Fruit fly (Drosophila melanogaster) whole organism, embryonic: Measurements from ENCODE around the gene Tcs4.

ENCODE experiments used
- ATbp ChIP-seq: fragments of 200-800 bp; sonication (Bioruptor generic); optimal IDR thresholded peaks from 2 replicates; lab custom pipeline; 2017; ENCODE audit warnings: missing biosample characterization, mild to moderate bottlenecking, missing genetic modification characterization, missing genetic modification reagents
- Antp ChIP-seq: fragments of 200-800 bp; sonication (Bioruptor generic); optimal IDR thresholded peaks from 3 replicates; lab custom pipeline; 2016; ENCODE audit warnings: missing biosample characterization, missing genetic modification characterization
- Bdp1 ChIP-seq: fragments of 200-800 bp; sonication (Bioruptor generic); optimal IDR thresholded peaks from 3 replicates; lab custom pipeline; 2016; ENCODE audit warnings: missing biosample characterization, missing genetic modification characterization
- CG10979 ChIP-seq: fragments of 200-800 bp; sonication (Bioruptor generic); optimal IDR thresholded peaks from 2 replicates; lab custom pipeline; 2018; ENCODE audit warnings: missing biosample characterization, mild to moderate bottlenecking, missing genetic modification characterization, moderate library complexity
- CG11560 ChIP-seq: fragments of 200-800 bp; sonication (Bioruptor generic); IDR thresholded peaks from 3 replicates; pipeline ENCODE4 v1.3.6; 2022; ENCODE audit warnings: missing biosample characterization, missing genetic modification characterization
- CG12236 ChIP-seq: fragments of 200-800 bp; sonication (Bioruptor generic); optimal IDR thresholded peaks from 2 replicates; lab custom pipeline; 2016; ENCODE audit warnings: missing biosample characterization, missing genetic modification characterization
- CG13123 ChIP-seq: fragments of 200-800 bp; sonication (Bioruptor generic); optimal IDR thresholded peaks from 2 replicates; lab custom pipeline; 2016; ENCODE audit warnings: missing biosample characterization, missing genetic modification characterization
- CG14860 ChIP-seq: fragments of 200-800 bp; sonication (Bioruptor generic); IDR thresholded peaks from 3 replicates; pipeline ENCODE4 v1.3.6; 2022; ENCODE audit warnings: missing biosample characterization, missing genetic modification characterization; ENCODE audit not compliant: partially characterized antibody
- CG1647 ChIP-seq: fragments of 200-800 bp; sonication (Bioruptor generic); optimal IDR thresholded peaks from 3 replicates; lab custom pipeline; 2016; ENCODE audit warnings: missing biosample characterization, missing genetic modification characterization
- CG17359 ChIP-seq: fragments of 200-800 bp; sonication (Bioruptor generic); optimal IDR thresholded peaks from 3 replicates; lab custom pipeline; 2018; ENCODE audit warnings: missing biosample characterization, mild to moderate bottlenecking, missing genetic modification characterization, moderate library complexity
- CG17829 ChIP-seq: fragments of 200-800 bp; optimal IDR thresholded peaks from 2 replicates; lab custom pipeline; 2019; ENCODE audit warnings: missing biosample characterization, mild to moderate bottlenecking, missing genetic modification characterization, moderate library complexity
- CG18262 ChIP-seq: fragments of 200-800 bp; optimal IDR thresholded peaks from 3 replicates; lab custom pipeline; 2019; ENCODE audit warnings: missing biosample characterization, mild to moderate bottlenecking, missing genetic modification characterization, moderate library complexity
- CG32532 ChIP-seq: fragments of 200-800 bp; sonication (Bioruptor generic); IDR thresholded peaks from 2 replicates; pipeline ENCODE4 v1.3.6; 2022; ENCODE audit warnings: missing biosample characterization, missing genetic modification characterization
- CG34224 ChIP-seq: fragments of 200-800 bp; sonication (Bioruptor generic); IDR thresholded peaks from 3 replicates; pipeline ENCODE4 v1.3.6; 2022; ENCODE audit warnings: missing biosample characterization, missing genetic modification characterization; ENCODE audit not compliant: partially characterized antibody
- CG7963 ChIP-seq: fragments of 200-800 bp; sonication (Bioruptor generic); IDR thresholded peaks from 3 replicates; pipeline ENCODE4 v1.3.6; 2022; ENCODE audit warnings: missing biosample characterization, missing genetic modification characterization; ENCODE audit not compliant: partially characterized antibody
- Camta ChIP-seq: fragments of 200-800 bp; sonication (Bioruptor generic); optimal IDR thresholded peaks from 2 replicates; lab custom pipeline; 2016; ENCODE audit warnings: missing biosample characterization, missing genetic modification characterization
- Dek ChIP-seq: fragments of 200-800 bp; sonication (Bioruptor generic); optimal IDR thresholded peaks from 3 replicates; lab custom pipeline; 2019; ENCODE audit warnings: missing biosample characterization, mild to moderate bottlenecking, missing genetic modification characterization, moderate library complexity
- Dip3 ChIP-seq: fragments of 200-800 bp; sonication (Bioruptor generic); optimal IDR thresholded peaks from 3 replicates; lab custom pipeline; 2016; ENCODE audit warnings: missing biosample characterization, missing genetic modification characterization
- Gug ChIP-seq: fragments of 200-800 bp; sonication (Bioruptor generic); IDR thresholded peaks from 4 replicates; pipeline ENCODE4 v1.3.6; 2022; ENCODE audit warnings: missing biosample characterization, missing genetic modification characterization
- H15 ChIP-seq: fragments of 200-800 bp; sonication (Bioruptor generic); IDR thresholded peaks from 3 replicates; pipeline ENCODE4 v1.3.6; 2022; ENCODE audit warnings: missing biosample characterization, missing genetic modification characterization
- HmgZ ChIP-seq: fragments of 200-800 bp; sonication (Bioruptor generic); optimal IDR thresholded peaks from 2 replicates; lab custom pipeline; 2018; ENCODE audit warnings: missing biosample characterization, mild to moderate bottlenecking, missing genetic modification characterization
- Jarid2 ChIP-seq: fragments of 200-800 bp; sonication (Bioruptor generic); optimal IDR thresholded peaks from 3 replicates; lab custom pipeline; 2017; ENCODE audit warnings: mild to moderate bottlenecking, missing biosample characterization, missing genetic modification reagents, missing genetic modification characterization
- Myb ChIP-seq: fragments of 200-800 bp; sonication (Bioruptor generic); optimal IDR thresholded peaks from 2 replicates; lab custom pipeline; 2016; ENCODE audit warnings: missing biosample characterization, missing genetic modification characterization
- NC2α ChIP-seq: fragments of 200-800 bp; sonication (Bioruptor generic); optimal IDR thresholded peaks from 2 replicates; lab custom pipeline; 2016; ENCODE audit warnings: missing biosample characterization, missing genetic modification characterization
- YL-1 ChIP-seq: fragments of 200-800 bp; sonication (Bioruptor generic); optimal IDR thresholded peaks from 3 replicates; lab custom pipeline; 2017; ENCODE audit warnings: missing biosample characterization, mild to moderate bottlenecking, missing genetic modification characterization
- ato ChIP-seq: fragments of 200-800 bp; sonication (Bioruptor generic); IDR thresholded peaks from 2 replicates; pipeline ENCODE4 v1.3.6; 2022; ENCODE audit warnings: missing biosample characterization, missing genetic modification characterization; ENCODE audit not compliant: partially characterized antibody
- dmrt11E ChIP-seq: fragments of 200-800 bp; sonication (Bioruptor generic); optimal IDR thresholded peaks from 3 replicates; lab custom pipeline; 2018; ENCODE audit warnings: missing biosample characterization, mild to moderate bottlenecking, missing genetic modification characterization, moderate library complexity
- gce ChIP-seq: fragments of 200-800 bp; sonication (Bioruptor generic); IDR thresholded peaks from 3 replicates; pipeline ENCODE4 v1.3.6; 2022; ENCODE audit warnings: missing biosample characterization, missing genetic modification characterization
- gsb ChIP-seq: fragments of 200-800 bp; sonication (Bioruptor generic); IDR thresholded peaks from 2 replicates; pipeline ENCODE4 v1.3.6; 2022; ENCODE audit warnings: missing biosample characterization, missing genetic modification characterization
- jigr1 ChIP-seq: fragments of 200-800 bp; sonication (Bioruptor generic); IDR thresholded peaks from 3 replicates; pipeline ENCODE4 v1.3.6; 2022; ENCODE audit warnings: missing biosample characterization, missing genetic modification characterization
- kah ChIP-seq: fragments of 200-800 bp; sonication (Bioruptor generic); optimal IDR thresholded peaks from 2 replicates; lab custom pipeline; 2018; ENCODE audit warnings: missing biosample characterization, mild to moderate bottlenecking, missing genetic modification characterization
- lilli ChIP-seq: fragments of 200-800 bp; sonication (Bioruptor generic); optimal IDR thresholded peaks from 3 replicates; lab custom pipeline; 2016; ENCODE audit warnings: missing biosample characterization, missing genetic modification characterization
- lov ChIP-seq, 2 experiments: fragments of 200-800 bp in 1 of 2; fragments of >200 bp in 1 of 2; sonication (Bioruptor generic) in 1 of 2; IDR thresholded peaks in 1 of 2; optimal IDR thresholded peaks in 1 of 2; 2 replicates in 1 of 2; 3 replicates in 1 of 2; pipeline versions ENCODE4 v1.3.6 to Lab custom; 2017 to 2022; ENCODE audit warnings: missing biosample characterization in 1 of 2, missing genetic modification characterization in 1 of 2
- otp ChIP-seq: fragments of 200-800 bp; sonication (Bioruptor generic); IDR thresholded peaks from 3 replicates; pipeline ENCODE4, ENCODE4 v1.3.6; 2022; ENCODE audit warnings: missing biosample characterization, missing genetic modification characterization
- pan ChIP-seq, 4 experiments: fragments of >200 bp in 3 of 4; fragments of 200-800 bp in 1 of 4; sonication (Bioruptor generic) in 1 of 4; optimal IDR thresholded peaks in 3 of 4; IDR thresholded peaks in 1 of 4; 2 replicates each; pipeline versions ENCODE4 v1.3.6 to Lab custom; 2017 to 2022; ENCODE audit warnings: missing biosample characterization in 2 of 4, missing genetic modification characterization in 2 of 4, mixed read lengths in 1 of 4
- prd ChIP-seq, 3 experiments: fragments of >200 bp in 2 of 3; fragments of 200-800 bp in 1 of 3; sonication (Bioruptor generic) in 1 of 3; optimal IDR thresholded peaks in 2 of 3; IDR thresholded peaks in 1 of 3; 2 replicates in 2 of 3; 3 replicates in 1 of 3; pipeline versions ENCODE4 v1.3.6 to Lab custom; 2017 to 2022; ENCODE audit warnings: missing biosample characterization in 1 of 3, missing genetic modification characterization in 1 of 3
- pum ChIP-seq: fragments of 200-800 bp; sonication (Bioruptor generic); optimal IDR thresholded peaks from 2 replicates; lab custom pipeline; 2016; ENCODE audit warnings: missing biosample characterization, missing genetic modification characterization
- pzg ChIP-seq: fragments of 200-800 bp; sonication (Bioruptor generic); optimal IDR thresholded peaks from 3 replicates; lab custom pipeline; 2018; ENCODE audit warnings: missing biosample characterization, mild to moderate bottlenecking, missing genetic modification characterization, moderate library complexity
- sc ChIP-seq, 3 experiments: fragments of >200 bp in 2 of 3; fragments of 200-800 bp in 1 of 3; sonication (Bioruptor generic) in 1 of 3; optimal IDR thresholded peaks; 2 replicates in 2 of 3; 3 replicates in 1 of 3; lab custom pipeline; 2017; ENCODE audit warnings: mild to moderate bottlenecking in 1 of 3, missing biosample characterization in 1 of 3, missing genetic modification characterization in 1 of 3, missing genetic modification reagents in 1 of 3
- sens-2 ChIP-seq: fragments of 200-800 bp; sonication (Bioruptor generic); IDR thresholded peaks from 2 replicates; pipeline ENCODE4 v1.3.6; 2022; ENCODE audit warnings: missing biosample characterization, missing genetic modification characterization
- sim ChIP-seq: fragments of 200-800 bp; sonication (Bioruptor generic); IDR thresholded peaks from 2 replicates; pipeline ENCODE4 v1.3.6; 2022; ENCODE audit warnings: missing biosample characterization, missing genetic modification characterization
- slou ChIP-seq: fragments of 200-800 bp; sonication (Bioruptor generic); optimal IDR thresholded peaks from 3 replicates; lab custom pipeline; 2016; ENCODE audit warnings: missing biosample characterization, missing genetic modification characterization
- stwl ChIP-seq: fragments of 200-800 bp; sonication (Bioruptor generic); optimal IDR thresholded peaks from 3 replicates; lab custom pipeline; 2018; ENCODE audit warnings: missing biosample characterization, mild to moderate bottlenecking, missing genetic modification characterization, moderate library complexity
- tio ChIP-seq: fragments of 200-800 bp; sonication (Bioruptor generic); optimal IDR thresholded peaks from 2 replicates; lab custom pipeline; 2017; ENCODE audit warnings: missing biosample characterization, missing genetic modification characterization, inconsistent platforms
- twi ChIP-seq: fragments of 200-800 bp; optimal IDR thresholded peaks from 2 replicates; lab custom pipeline; 2019; ENCODE audit warnings: missing biosample characterization, mild to moderate bottlenecking, missing genetic modification characterization, moderate library complexity
- usp ChIP-seq: fragments of >200 bp; optimal IDR thresholded peaks from 2 replicates; lab custom pipeline; 2017; ENCODE audit warnings: missing biosample characterization, missing genetic modification characterization
- wdn ChIP-seq: fragments of 200-800 bp; sonication (Bioruptor generic); IDR thresholded peaks from 2 replicates; pipeline ENCODE4 v1.3.6; 2022; ENCODE audit warnings: missing biosample characterization, missing genetic modification characterization
- wek ChIP-seq: fragments of 200-800 bp; sonication (Bioruptor generic); optimal IDR thresholded peaks from 3 replicates; lab custom pipeline; 2018; ENCODE audit warnings: missing biosample characterization, mild to moderate bottlenecking, missing genetic modification characterization, moderate library complexity

Gene Tcs4

dm6 chrX:19665684-19666141, 35.8 kb downstream of the Tcs4 start (continued):
- TF ChIP-seq H15 (GFP tag; lab: Robert Waterston, UW), result peak; percentile 51; the same call in 1 of the 3 replicates
- TF ChIP-seq otp (GFP tag; lab: Robert Waterston, UW), result 0 out of 3 replicates have a peak, but pooled peaks have one; percentile 22
- no peak for TF ChIP-seq CG12236 (GFP tag; lab: Kevin White, UChicago)
- no peak for TF ChIP-seq dmrt11E (tag; lab: Kevin White, UChicago)
- no peak for TF ChIP-seq usp
- no peak for TF ChIP-seq tio (GFP tag; lab: Kevin White, UChicago)
- 0 out of 3 replicates have a peak, but pooled peaks have one; percentile 43 for TF ChIP-seq CG11560
- no peak for TF ChIP-seq CG13123 (GFP tag; lab: Kevin White, UChicago)
- no peak for TF ChIP-seq CG1647 (GFP tag; lab: Kevin White, UChicago)
- peak; percentile 29; the same call in 1 of the 2 replicates for TF ChIP-seq wdn
- peak; percentile 8 for TF ChIP-seq HmgZ (tag; lab: Kevin White, UChicago)
- TF ChIP-seq sim (GFP tag; lab: Robert Waterston, UW), result no peak
- no peak for TF ChIP-seq lov (optimal IDR thresholded peaks at IDR 0.05; lab: Kevin White, UChicago)
- no peak for TF ChIP-seq lov (GFP tag; IDR thresholded peaks at IDR 0.05; lab: Robert Waterston, UW)
- TF ChIP-seq sc (optimal IDR thresholded peaks at IDR 0.05; lab: Kevin White, UChicago), result no peak
- no peak for TF ChIP-seq sc (GFP tag; optimal IDR thresholded peaks at IDR 0.05; lab: Kevin White, UChicago)
- no peak for TF ChIP-seq pzg
- TF ChIP-seq prd (optimal IDR thresholded peaks at IDR 0.05; lab: Kevin White, UChicago), result no peak
- TF ChIP-seq prd (GFP tag; IDR thresholded peaks at IDR 0.05; lab: Robert Waterston, UW), result peak; percentile 78
- TF ChIP-seq Dip3 (GFP tag; lab: Kevin White, UChicago), result peak; percentile 21
- no peak for TF ChIP-seq sens-2 (GFP tag; lab: Robert Waterston, UW)
- no peak for TF ChIP-seq NC2α (GFP tag; lab: Kevin White, UChicago)
- TF ChIP-seq Jarid2 (GFP tag; lab: Kevin White, UChicago), result no peak
- TF ChIP-seq CG17829 (tag; lab: Kevin White, UChicago), result no peak
- no peak for TF ChIP-seq slou (GFP tag; lab: Kevin White, UChicago)
- TF ChIP-seq pum (GFP tag; lab: Kevin White, UChicago), result peak; percentile 24
- TF ChIP-seq CG7963 (GFP tag; lab: Robert Waterston, UW), result 0 out of 3 replicates have a peak, but pooled peaks have one; percentile 35
- TF ChIP-seq Myb (GFP tag; lab: Kevin White, UChicago), result no peak
- TF ChIP-seq CG17359 (tag; lab: Kevin White, UChicago), result no peak
- no peak for TF ChIP-seq twi (tag; lab: Kevin White, UChicago)
- TF ChIP-seq kah, result no peak
- TF ChIP-seq Antp (GFP tag; lab: Kevin White, UChicago), result peak; percentile 64
- TF ChIP-seq ATbp (GFP tag; lab: Kevin White, UChicago), result no peak
- no peak for TF ChIP-seq ato (GFP tag; lab: Robert Waterston, UW)
- TF ChIP-seq Camta, result peak; percentile 5
- peak; percentile 54 for TF ChIP-seq lilli
- peak; percentile 48; the same call in 1 of the 2 replicates for TF ChIP-seq gsb
- TF ChIP-seq CG18262, result no peak
- no peak for TF ChIP-seq wek (GFP tag; lab: Kevin White, UChicago)
- TF ChIP-seq CG34224, result no peak
- TF ChIP-seq pan (optimal IDR thresholded peaks at IDR 0.05; lab: Kevin White, UChicago), result no peak
- TF ChIP-seq pan (GFP tag; optimal IDR thresholded peaks at IDR 0.05 in 1 of 2, IDR thresholded peaks at IDR 0.05 in 1 of 2), result peak in 1 of 2 experiments; percentile 51
- 0 out of 3 replicates have a peak, but pooled peaks have one; percentile 30 for TF ChIP-seq CG14860 (GFP tag; lab: Robert Waterston, UW)
- TF ChIP-seq YL-1 (GFP tag; lab: Kevin White, UChicago), result no peak
- TF ChIP-seq CG32532 (GFP tag; lab: Robert Waterston, UW), result peak; percentile 78
- peak; percentile 89 for TF ChIP-seq Gug (GFP tag; lab: Robert Waterston, UW)
- TF ChIP-seq stwl, result no peak
- no peak for TF ChIP-seq jigr1 (GFP tag; lab: Robert Waterston, UW)
- no peak for TF ChIP-seq Bdp1 (GFP tag; lab: Kevin White, UChicago)
- peak; percentile 13 for TF ChIP-seq Dek
- no peak for TF ChIP-seq gce (GFP tag; lab: Robert Waterston, UW)
- no peak for TF ChIP-seq CG10979 (tag; lab: Kevin White, UChicago)
